Fruit fly (Drosophila melanogaster) whole organism, embryonic: ENCODE results near the gene cl.

Source experiments
- CG18599 ChIP-seq: fragments of 200-800 bp; sonication (Bioruptor generic); optimal IDR thresholded peaks from 3 replicates; lab custom pipeline; 2017; ENCODE audit warnings: missing biosample characterization, missing genetic modification characterization, mild to moderate bottlenecking, moderate library complexity, missing genetic modification reagents
- CG32772 ChIP-seq: fragments of 200-800 bp; sonication (Bioruptor generic); IDR thresholded peaks from 2 replicates; pipeline ENCODE4 v1.3.6; 2022; ENCODE audit warnings: missing biosample characterization, missing genetic modification characterization
- nau ChIP-seq: fragments of 200-800 bp; sonication (Bioruptor generic); optimal IDR thresholded peaks from 3 replicates; lab custom pipeline; 2017; ENCODE audit warnings: missing biosample characterization, mild to moderate bottlenecking, missing genetic modification characterization, missing genetic modification reagents

DNA sequence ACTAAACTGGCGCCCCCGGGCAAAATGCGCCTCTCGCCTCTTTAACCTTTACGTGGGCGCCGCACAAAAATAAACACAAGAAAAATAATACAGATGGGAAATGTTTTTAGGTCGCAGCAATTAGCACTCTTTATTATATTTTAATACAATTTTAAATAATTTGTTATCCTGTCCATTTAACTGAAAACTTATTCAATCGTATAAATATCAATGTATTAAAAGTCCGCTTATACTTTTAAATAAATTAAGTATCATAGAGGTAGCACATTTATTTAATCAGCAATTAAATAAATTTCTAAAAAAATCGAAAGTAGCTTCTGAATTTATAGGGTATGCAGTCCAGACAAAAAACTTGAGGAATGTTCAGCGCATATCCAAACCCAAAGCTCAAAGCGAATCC, 12.9 kb upstream of the cl start:
- TF ChIP-seq CG18599 (no peak), nau (GFP tag; lab: Kevin White, UChicago) (no peak), CG32772 (no peak)
